Worm (Caenorhabditis elegans): ENCODE results near the gene sre-20.

DNA sequence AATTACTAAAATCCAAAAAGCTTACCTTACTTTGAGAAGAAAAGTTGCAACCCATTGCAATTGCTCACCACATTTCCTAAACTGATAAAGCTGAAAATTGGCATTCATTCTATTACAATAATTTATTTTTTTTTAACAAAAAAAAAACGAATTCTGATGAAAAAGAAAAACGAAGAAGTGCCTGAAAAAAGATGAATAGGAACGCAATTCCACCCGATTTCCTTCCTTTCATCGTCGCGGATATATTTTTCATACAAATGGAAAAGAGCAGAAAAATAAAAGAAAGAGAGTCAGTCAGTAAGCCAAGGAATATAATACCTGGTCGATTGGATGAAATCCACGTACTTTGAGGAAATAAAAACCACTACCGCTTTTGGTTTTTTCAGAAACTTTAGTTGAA, 29.9 kb downstream of the sre-20 start, which contains the start of gene gpa-13:
- TF ChIP-seq aptf-2 (GFP tag; conservative IDR thresholded peaks at IDR 0.05) (no peak), unc-62 (GFP tag; optimal IDR thresholded peaks at IDR 0.05) (no peak), nfya-2 (GFP tag; IDR thresholded peaks at IDR 0.05) (no peak), sea-2 (GFP tag; IDR thresholded peaks at IDR 0.05) (no peak)
